Worm (Caenorhabditis elegans) whole organism, L2 larva: Measurements from ENCODE around the gene C38D9.2.

Experiments
- ceh-16 ChIP-seq: fragments of 150-350 bp; optimal IDR thresholded peaks from 2 replicates; lab custom pipeline; 2014; ENCODE audit warnings: missing biosample characterization, missing genetic modification characterization
- egl-27 ChIP-seq: sonication (generic microtip); optimal IDR thresholded peaks from 3 replicates; lab custom pipeline; 2017; ENCODE audit warnings: missing biosample characterization, missing genetic modification reagents, missing genetic modification characterization
- elt-3 ChIP-seq: sonication (generic microtip); optimal IDR thresholded peaks from 2 replicates; lab custom pipeline; 2017; ENCODE audit warnings: missing biosample characterization, missing genetic modification characterization
- peb-1 ChIP-seq: fragments of 150-350 bp; optimal IDR thresholded peaks from 2 replicates; lab custom pipeline; 2014; ENCODE audit warnings: missing biosample characterization, missing genetic modification characterization
- snpc-4 ChIP-seq: fragments of 150-350 bp; optimal IDR thresholded peaks from 2 replicates; lab custom pipeline; 2014; ENCODE audit warnings: missing biosample characterization, missing genetic modification characterization
- unc-39 ChIP-seq: fragments of 150-350 bp; optimal IDR thresholded peaks from 2 replicates; lab custom pipeline; 2014; ENCODE audit warnings: missing biosample characterization, missing genetic modification characterization

- TF ChIP-seq snpc-4 (no peak), egl-27 (tag; lab: Kevin White, UChicago) (no peak), ceh-16 (tag; lab: Kevin White, UChicago) (no peak), peb-1 (tag; lab: Kevin White, UChicago) (no peak), unc-39 (tag; lab: Kevin White, UChicago) (no peak), elt-3 (tag; lab: Kevin White, UChicago) (no peak)
These were observed 31.9 kb downstream of the C38D9.2 start, which contains the start of gene Y6G8.2 for ce11 chrV:17598810-17599209.
